Worm (Caenorhabditis elegans): ENCODE data around the gene npr-41.

- TF ChIP-seq mep-1 (tag; optimal IDR thresholded peaks at IDR 0.05) (no peak), nhr-76 (tag; optimal IDR thresholded peaks at IDR 0.05) (no peak)
These were observed 7.7 kb downstream of the npr-41 start, which contains the start of gene B0334.10 for ce11 chrII:11518184-11518583.
